Worm (Caenorhabditis elegans): ENCODE measurements around the gene K04A8.20.

DNA sequence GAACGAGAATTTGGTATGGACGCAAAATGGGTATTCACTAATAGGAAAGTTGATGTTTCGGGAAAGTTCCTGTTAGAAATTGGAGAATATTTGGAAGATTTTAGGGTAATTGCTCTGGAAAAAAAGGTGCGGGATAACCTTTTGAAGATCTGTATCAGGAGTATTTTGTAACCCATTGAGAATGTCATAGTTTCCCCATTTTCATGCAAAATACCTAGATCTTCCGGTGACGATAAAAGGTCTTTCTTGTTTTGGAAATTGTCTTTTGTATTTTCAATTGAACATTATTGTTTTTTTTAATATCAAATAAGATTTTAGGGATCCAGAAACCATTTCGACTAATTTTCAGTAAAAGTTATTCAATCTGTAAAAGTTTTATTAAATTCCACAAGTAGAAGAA is 12.3 kb downstream of the K04A8.20 start, which contains the start of gene spp-19:
- TF ChIP-seq ceh-82 (tag; optimal IDR thresholded peaks at IDR 0.05) = no peak
- no peak for TF ChIP-seq elt-1 (tag; optimal IDR thresholded peaks at IDR 0.05)
- TF ChIP-seq ztf-4 (tag; optimal IDR thresholded peaks at IDR 0.05) = no peak
- no peak for TF ChIP-seq unc-62 (GFP tag; optimal IDR thresholded peaks at IDR 0.05)
- no peak for TF ChIP-seq unc-55 (GFP tag; optimal IDR thresholded peaks at IDR 0.05)
- TF ChIP-seq ama-1 (optimal IDR thresholded peaks at IDR 0.05) = no peak
- no peak for TF ChIP-seq R02D3.7 (tag; optimal IDR thresholded peaks at IDR 0.05)
